Fruit fly (Drosophila melanogaster) Kc167 (cell line): ENCODE results near the gene kto.

ENCODE experiments used
- insv ChIP-seq: fragments of >200 bp; optimal IDR thresholded peaks from 3 replicates; lab custom pipeline; 2018; ENCODE audit warnings: missing external identifiers
- psq ChIP-seq: fragments of >200 bp; optimal IDR thresholded peaks from 2 replicates; lab custom pipeline; 2017; ENCODE audit warnings: missing external identifiers

- TF ChIP-seq insv (lab: Kevin White, UChicago) = no peak
- no peak for TF ChIP-seq psq (lab: Kevin White, UChicago)
These were observed at the start of gene kto for dm6 chr3L:19836375-19836937.
